Worm (Caenorhabditis elegans) whole organism, late embryonic: ENCODE results near the gene F10D7.11.

Experiments used
- fax-1 ChIP-seq: sonication (generic microtip); optimal IDR thresholded peaks from 2 replicates; lab custom pipeline; 2016; ENCODE audit warnings: missing genotype, missing genetic modification characterization, missing compliant biosample characterization
- odd-2 ChIP-seq: sonication (generic microtip); optimal IDR thresholded peaks from 2 replicates; lab custom pipeline; 2017; ENCODE audit warnings: antibody characterized with exemption, mild to moderate bottlenecking, missing genetic modification characterization, missing compliant biosample characterization

ce11 chrX:17369514-17369913, 6.9 kb downstream of the F10D7.11 start:
- TF ChIP-seq odd-2 (no peak), fax-1 (tag; lab: Kevin White, UChicago) (no peak)
